Fruit fly (Drosophila melanogaster): ENCODE data around the gene CG9536.
A peak's percentile ranks its signal among the peaks of the same experiment; 100 is the strongest.

Gene CG9536

dm6 chr2L:6488676-6489140 is 11.9 kb upstream of the CG9536 start, which contains the start of the genes KFase and epsilonCOP:
Gene KFase (minus strand): TSS chr2L:6488756.
Gene epsilonCOP (plus strand): TSS chr2L:6489090.
- no peak for TF ChIP-seq woc (GFP tag; optimal IDR thresholded peaks at IDR 0.05)
- no peak for TF ChIP-seq Dfd (GFP tag; optimal IDR thresholded peaks at IDR 0.05)
- TF ChIP-seq Sp1 (GFP tag; optimal IDR thresholded peaks at IDR 0.05), result peak; percentile 41
- peak; percentile 51 for TF ChIP-seq HLH106 (tag; optimal IDR thresholded peaks at IDR 0.05)
- TF ChIP-seq Mio (GFP tag; optimal IDR thresholded peaks at IDR 0.05), result no peak
- TF ChIP-seq CrebA (GFP tag; optimal IDR thresholded peaks at IDR 0.05; ENCODE audit: borderline replicate concordance), result no peak
- no peak for TF ChIP-seq fru (GFP tag; optimal IDR thresholded peaks at IDR 0.05)
- peak; percentile 28 for TF ChIP-seq br (GFP tag; optimal IDR thresholded peaks at IDR 0.05)
- no peak for TF ChIP-seq Hr78 (GFP tag; optimal IDR thresholded peaks at IDR 0.05)
- TF ChIP-seq CG32264 (GFP tag; optimal IDR thresholded peaks at IDR 0.05), result no peak
- TF ChIP-seq ey (GFP tag; optimal IDR thresholded peaks at IDR 0.05), result peak; percentile 48
- no peak for TF ChIP-seq jim (GFP tag; optimal IDR thresholded peaks at IDR 0.05)
- no peak for TF ChIP-seq Rel (GFP tag; optimal IDR thresholded peaks at IDR 0.05)
- TF ChIP-seq Rel (tag; optimal IDR thresholded peaks at IDR 0.05), result peak; percentile 67
- TF ChIP-seq sage (GFP tag; optimal IDR thresholded peaks at IDR 0.05), result no peak
- peak; percentile 75 for TF ChIP-seq Jra (GFP tag; optimal IDR thresholded peaks at IDR 0.05)
- TF ChIP-seq psq (GFP tag; optimal IDR thresholded peaks at IDR 0.05), result peak; percentile 36
- peak in 1 of 2 experiments; percentile 47 for TF ChIP-seq foxo (GFP tag; optimal IDR thresholded peaks at IDR 0.05)
- TF ChIP-seq tai (GFP tag; optimal IDR thresholded peaks at IDR 0.05), result no peak
- TF ChIP-seq dsf (GFP tag; optimal IDR thresholded peaks at IDR 0.05; ENCODE audit: borderline replicate concordance), result peak; percentile 49
- no peak for TF ChIP-seq usp (GFP tag; optimal IDR thresholded peaks at IDR 0.05)
- peak; percentile 51 for TF ChIP-seq rgr (GFP tag; optimal IDR thresholded peaks at IDR 0.05)
- peak; percentile 68 for TF ChIP-seq h (GFP tag; optimal IDR thresholded peaks at IDR 0.05)
- no peak for TF ChIP-seq pan (optimal IDR thresholded peaks at IDR 0.05)
- TF ChIP-seq CG9705 (GFP tag; optimal IDR thresholded peaks at IDR 0.05), result peak; percentile 28
- TF ChIP-seq Abd-B (GFP tag; optimal IDR thresholded peaks at IDR 0.05), result no peak
- TF ChIP-seq OdsH (GFP tag; optimal IDR thresholded peaks at IDR 0.05), result peak; percentile 55
- no peak for TF ChIP-seq GATAd (GFP tag; optimal IDR thresholded peaks at IDR 0.05)
- no peak for TF ChIP-seq Myc (optimal IDR thresholded peaks at IDR 0.05)
- no peak for TF ChIP-seq Vsx2 (GFP tag; optimal IDR thresholded peaks at IDR 0.05; ENCODE audit: partially characterized antibody)
- peak; percentile 40 for TF ChIP-seq sv (GFP tag; optimal IDR thresholded peaks at IDR 0.05)
- TF ChIP-seq lola (GFP tag; optimal IDR thresholded peaks at IDR 0.05), result no peak
- TF ChIP-seq dmrt93B (GFP tag; optimal IDR thresholded peaks at IDR 0.05), result no peak
- TF ChIP-seq N (GFP tag; optimal IDR thresholded peaks at IDR 0.05), result no peak
- TF ChIP-seq brk (GFP tag; optimal IDR thresholded peaks at IDR 0.05), result no peak
- no peak for TF ChIP-seq Dif (GFP tag; optimal IDR thresholded peaks at IDR 0.05; ENCODE audit: partially characterized antibody)
- TF ChIP-seq Hr83 (GFP tag; optimal IDR thresholded peaks at IDR 0.05; ENCODE audit: poor library complexity, severe bottlenecking), result peak; percentile 75
- TF ChIP-seq dl (GFP tag; optimal IDR thresholded peaks at IDR 0.05; ENCODE audit: insufficient read depth in 1 of 2, partially characterized antibody in 2 of 2), result no peak
- TF ChIP-seq Hnf4 (GFP tag; optimal IDR thresholded peaks at IDR 0.05), result peak; percentile 83

- TF ChIP-seq sv (GFP tag; optimal IDR thresholded peaks at IDR 0.05), result no peak
- TF ChIP-seq dl (GFP tag; optimal IDR thresholded peaks at IDR 0.05; ENCODE audit: insufficient read depth in 1 of 2, partially characterized antibody in 2 of 2), result peak in 1 of 2 experiments; percentile 54
- TF ChIP-seq OdsH (GFP tag; optimal IDR thresholded peaks at IDR 0.05), result peak; percentile 0
- peak; percentile 84 for TF ChIP-seq Myc (optimal IDR thresholded peaks at IDR 0.05)
- peak; percentile 8 for TF ChIP-seq Sp1 (GFP tag; optimal IDR thresholded peaks at IDR 0.05)
- peak; percentile 65 for TF ChIP-seq N (GFP tag; optimal IDR thresholded peaks at IDR 0.05)
- peak; percentile 59 for TF ChIP-seq Hr83 (GFP tag; optimal IDR thresholded peaks at IDR 0.05; ENCODE audit: poor library complexity, severe bottlenecking)
- peak; percentile 29 for TF ChIP-seq rgr (GFP tag; optimal IDR thresholded peaks at IDR 0.05)
- peak in 1 of 2 experiments; percentile 28 for TF ChIP-seq foxo (GFP tag; optimal IDR thresholded peaks at IDR 0.05)
- TF ChIP-seq Rel (GFP tag; optimal IDR thresholded peaks at IDR 0.05), result no peak
- peak; percentile 16 for TF ChIP-seq Rel (tag; optimal IDR thresholded peaks at IDR 0.05)
- no peak for TF ChIP-seq woc (GFP tag; optimal IDR thresholded peaks at IDR 0.05)
- peak; percentile 40 for TF ChIP-seq h (GFP tag; optimal IDR thresholded peaks at IDR 0.05)
- no peak for TF ChIP-seq HLH106 (tag; optimal IDR thresholded peaks at IDR 0.05)
- peak; percentile 3 for TF ChIP-seq fru (GFP tag; optimal IDR thresholded peaks at IDR 0.05)
- TF ChIP-seq br (GFP tag; optimal IDR thresholded peaks at IDR 0.05), result peak; percentile 6
Measured at dm6 chr2L:6481310-6481738, 4.5 kb upstream of the CG9536 start.
